Worm (Caenorhabditis elegans): ENCODE data around the gene snb-1.

DNA sequence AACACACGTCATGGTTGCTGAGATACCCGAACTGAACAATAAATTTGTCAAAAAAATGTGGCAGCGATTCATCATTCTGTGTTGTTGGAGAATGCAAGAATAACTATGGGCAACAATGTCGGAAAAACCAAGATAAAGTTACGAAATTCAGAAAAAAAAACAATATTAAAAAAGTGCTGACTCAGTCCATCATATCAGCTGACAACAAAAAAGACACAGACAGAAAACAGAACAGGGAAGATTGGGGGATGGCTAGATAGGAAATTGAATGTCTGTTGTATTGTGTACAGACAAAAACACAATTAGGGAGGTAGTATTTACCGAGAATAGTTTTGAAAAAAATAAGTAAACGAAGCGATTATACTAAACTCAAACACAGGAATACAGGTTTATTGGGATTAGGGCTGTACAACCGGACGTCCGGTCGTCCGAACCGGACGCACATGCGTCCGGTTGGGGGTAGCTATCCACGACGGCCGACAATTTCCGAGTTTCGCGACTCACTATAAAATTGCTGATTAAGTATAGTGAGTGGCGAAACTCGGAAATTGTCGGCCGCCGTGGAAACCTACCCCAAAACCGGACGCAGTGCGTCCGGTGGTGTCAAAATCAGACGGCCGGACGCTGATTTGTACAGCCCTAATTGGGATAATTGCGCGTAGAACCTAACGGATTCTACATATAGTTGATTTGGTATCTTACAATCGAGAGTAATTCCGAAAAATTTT is 1.4 kb upstream of the snb-1 start:
- no peak for TF ChIP-seq R02D3.7 (tag; optimal IDR thresholded peaks at IDR 0.05)
- TF ChIP-seq nhr-77 (tag; optimal IDR thresholded peaks at IDR 0.05), result no peak
- no peak for TF ChIP-seq unc-39 (tag; optimal IDR thresholded peaks at IDR 0.05)
- TF ChIP-seq ceh-82 (tag; optimal IDR thresholded peaks at IDR 0.05), result no peak
- no peak for TF ChIP-seq nhr-25 (tag; optimal IDR thresholded peaks at IDR 0.05)
- no peak for TF ChIP-seq mdl-1 (tag; optimal IDR thresholded peaks at IDR 0.05)

Data from whole organism, L3 larva.